Worm (Caenorhabditis elegans): ENCODE results near the gene C07B5.3.

Gene C07B5.3

ce11 chrX:9547264-9547751, 24.3 kb upstream of the C07B5.3 start:
- TF ChIP-seq zip-2 (tag; optimal IDR thresholded peaks at IDR 0.05): no peak
- no peak for TF ChIP-seq ZK546.5 (tag; optimal IDR thresholded peaks at IDR 0.05)
- TF ChIP-seq jun-1 (tag; optimal IDR thresholded peaks at IDR 0.05): no peak
- no peak for TF ChIP-seq Y75B8A.6 (GFP tag; IDR thresholded peaks at IDR 0.05)
- TF ChIP-seq pha-4 (GFP tag; IDR thresholded peaks at IDR 0.05): no peak
- no peak for TF ChIP-seq pha-4 (tag; optimal IDR thresholded peaks at IDR 0.05)
- TF ChIP-seq madf-5 (GFP tag; IDR thresholded peaks at IDR 0.05): no peak
- TF ChIP-seq mep-1 (tag; optimal IDR thresholded peaks at IDR 0.05): peak; percentile 31
- no peak for TF ChIP-seq F10B5.3 (tag; optimal IDR thresholded peaks at IDR 0.05)
- TF ChIP-seq cey-2 (tag; optimal IDR thresholded peaks at IDR 0.05; ENCODE audit: borderline replicate concordance, insufficient read depth): no peak
- TF ChIP-seq skn-1 (tag; optimal IDR thresholded peaks at IDR 0.05): no peak
- TF ChIP-seq dmd-8 (GFP tag; IDR thresholded peaks at IDR 0.05): no peak
- no peak for TF ChIP-seq ama-1 (optimal IDR thresholded peaks at IDR 0.05)
- no peak for TF ChIP-seq ZK337.2 (GFP tag; IDR thresholded peaks at IDR 0.05)
- TF ChIP-seq ceh-82 (tag; optimal IDR thresholded peaks at IDR 0.05): no peak
- no peak for TF ChIP-seq daf-16 (GFP tag; optimal IDR thresholded peaks at IDR 0.05)
- TF ChIP-seq daf-16 (tag; optimal IDR thresholded peaks at IDR 0.05): peak; percentile 76
- TF ChIP-seq T20F7.1 (GFP tag; optimal IDR thresholded peaks at IDR 0.05): no peak
- no peak for TF ChIP-seq egl-27 (tag; optimal IDR thresholded peaks at IDR 0.05)
- no peak for TF ChIP-seq ceh-28 (tag; optimal IDR thresholded peaks at IDR 0.05)
- no peak for TF ChIP-seq egl-43 (GFP tag; IDR thresholded peaks at IDR 0.05)
- peak; percentile 56 for TF ChIP-seq hlh-11 (tag; optimal IDR thresholded peaks at IDR 0.05)
- TF ChIP-seq F37D6.2 (tag; optimal IDR thresholded peaks at IDR 0.05): no peak
- no peak for TF ChIP-seq saeg-2 (GFP tag; IDR thresholded peaks at IDR 0.05)
- no peak for TF ChIP-seq mdt-29 (GFP tag; IDR thresholded peaks at IDR 0.05)
- no peak for TF ChIP-seq lim-7 (GFP tag; IDR thresholded peaks at IDR 0.05)
- no peak for TF ChIP-seq ces-1 (GFP tag; optimal IDR thresholded peaks at IDR 0.05)
- TF ChIP-seq tag-97 (GFP tag; IDR thresholded peaks at IDR 0.05): no peak
- peak; percentile 29; the same call in 1 of the 2 replicates for TF ChIP-seq dmd-6 (GFP tag; IDR thresholded peaks at IDR 0.05)
- peak; percentile 56 for TF ChIP-seq nhr-25 (tag; optimal IDR thresholded peaks at IDR 0.05; ENCODE audit: borderline replicate concordance, insufficient read depth)
- no peak for TF ChIP-seq nhr-76 (tag; optimal IDR thresholded peaks at IDR 0.05)
- no peak for TF ChIP-seq hmg-1.1 (GFP tag; IDR thresholded peaks at IDR 0.05)
- TF ChIP-seq ceh-32 (tag; optimal IDR thresholded peaks at IDR 0.05; ENCODE audit: poor library complexity): no peak
- no peak for TF ChIP-seq aly-2 (tag; optimal IDR thresholded peaks at IDR 0.05)
- TF ChIP-seq nhr-102 (tag; optimal IDR thresholded peaks at IDR 0.05): no peak
- TF ChIP-seq daf-12 (tag; optimal IDR thresholded peaks at IDR 0.05): no peak
- no peak for TF ChIP-seq lin-29 (GFP tag; IDR thresholded peaks at IDR 0.05)
- no peak for TF ChIP-seq F26F4.8 (GFP tag; conservative IDR thresholded peaks at IDR 0.05)
- TF ChIP-seq hif-1 (tag; optimal IDR thresholded peaks at IDR 0.05): no peak
- no peak for TF ChIP-seq lsy-2 (tag; optimal IDR thresholded peaks at IDR 0.05)
- TF ChIP-seq D1046.2 (GFP tag; IDR thresholded peaks at IDR 0.05): no peak
- TF ChIP-seq nhr-41 (GFP tag; IDR thresholded peaks at IDR 0.05): no peak
- peak; percentile 28 for TF ChIP-seq nhr-11 (tag; optimal IDR thresholded peaks at IDR 0.05)
- no peak for TF ChIP-seq duxl-1 (tag; optimal IDR thresholded peaks at IDR 0.05; ENCODE audit: poor library complexity)
- TF ChIP-seq zfp-3 (GFP tag; conservative IDR thresholded peaks at IDR 0.05): no peak
- TF ChIP-seq nhr-42 (GFP tag; IDR thresholded peaks at IDR 0.05): no peak
- TF ChIP-seq F49E8.2 (tag; optimal IDR thresholded peaks at IDR 0.05; ENCODE audit: borderline replicate concordance): no peak
- no peak for TF ChIP-seq mxl-2 (GFP tag; conservative IDR thresholded peaks at IDR 0.05)
- TF ChIP-seq ztf-11 (tag; optimal IDR thresholded peaks at IDR 0.05): no peak
- TF ChIP-seq Y105C5A.15 (GFP tag; IDR thresholded peaks at IDR 0.05): no peak
- TF ChIP-seq spr-1 (tag; optimal IDR thresholded peaks at IDR 0.05): no peak
- no peak; the same call in 1 of the 2 replicates for TF ChIP-seq php-3 (GFP tag; IDR thresholded peaks at IDR 0.05)
